Worm (Caenorhabditis elegans) whole organism, L4 larva: Measurements from ENCODE around the gene Y57E12B.10.
A peak's percentile ranks its signal among the peaks of the same experiment; 100 is the strongest.

Experiments used
- F49E8.2 ChIP-seq: sonication (generic microtip); optimal IDR thresholded peaks from 2 replicates; lab custom pipeline; 2016; ENCODE audit warnings: missing compliant biosample characterization, mild to moderate bottlenecking, missing genetic modification characterization, borderline replicate concordance
- Y5F2A.4 ChIP-seq: fragments of 200-800 bp; sonication (Bioruptor generic); optimal IDR thresholded peaks from 2 replicates; lab custom pipeline; 2018; ENCODE audit warnings: mild to moderate bottlenecking, missing genetic modification characterization, missing compliant biosample characterization
- ceh-82 ChIP-seq: sonication (generic microtip); optimal IDR thresholded peaks from 2 replicates; lab custom pipeline; 2017; ENCODE audit warnings: missing biosample characterization, missing genetic modification characterization
- hif-1 ChIP-seq, 2 experiments: sonication (generic microtip); optimal IDR thresholded peaks; 2 replicates each; lab custom pipeline; 2016 to 2017; ENCODE audit warnings: missing compliant biosample characterization in 2 of 2, missing genetic modification characterization in 2 of 2, missing genetic modification reagents in 2 of 2, missing genotype in 2 of 2, mild to moderate bottlenecking in 1 of 2
- lin-39 ChIP-seq: fragments of 150-350 bp; optimal IDR thresholded peaks from 2 replicates; lab custom pipeline; 2014; ENCODE audit warnings: missing biosample characterization, missing genetic modification reagents, missing genetic modification characterization
- mdl-1 ChIP-seq, 2 experiments: fragments of 150-350 bp in 1 of 2; sonication (generic microtip) in 1 of 2; optimal IDR thresholded peaks; 2 replicates each; lab custom pipeline; 2014 to 2017; ENCODE audit warnings: missing biosample characterization in 2 of 2, missing genetic modification characterization in 2 of 2
- nhr-102 ChIP-seq: sonication (generic microtip); optimal IDR thresholded peaks from 2 replicates; lab custom pipeline; 2016; ENCODE audit warnings: mild to moderate bottlenecking, missing genetic modification characterization, moderate library complexity, missing compliant biosample characterization
- nhr-237 ChIP-seq: sonication (generic microtip); optimal IDR thresholded peaks from 2 replicates; lab custom pipeline; 2017; ENCODE audit warnings: missing biosample characterization, missing genetic modification characterization
- nhr-28 ChIP-seq: fragments of 150-350 bp; optimal IDR thresholded peaks from 2 replicates; lab custom pipeline; 2014; ENCODE audit warnings: missing biosample characterization, missing genetic modification characterization
- nhr-77 ChIP-seq: fragments of 150-350 bp; optimal IDR thresholded peaks from 2 replicates; lab custom pipeline; 2014; ENCODE audit warnings: missing biosample characterization, missing genetic modification characterization
- pha-4 ChIP-seq, 2 experiments: fragments of 150-350 bp in 1 of 2; fragments of 200-800 bp in 1 of 2; sonication (Bioruptor generic) in 1 of 2; IDR thresholded peaks in 1 of 2; optimal IDR thresholded peaks in 1 of 2; 2 replicates each; pipeline versions ENCODE4 v1.3.6 to Lab custom; 2014 to 2022; ENCODE audit warnings: missing genetic modification characterization in 2 of 2, missing genetic modification reagents in 2 of 2, missing biosample characterization in 1 of 2, missing compliant biosample characterization in 1 of 2
- php-3 ChIP-seq: fragments of 200-800 bp; sonication (Bioruptor generic); IDR thresholded peaks from 2 replicates; pipeline ENCODE4 v1.3.6; 2022; ENCODE audit warnings: missing genetic modification reagents, missing genetic modification characterization, missing compliant biosample characterization
- skn-1 ChIP-seq: fragments of 150-350 bp; optimal IDR thresholded peaks from 2 replicates; lab custom pipeline; 2014; ENCODE audit warnings: missing biosample characterization, missing genetic modification characterization
- spr-1 ChIP-seq: sonication (generic microtip); optimal IDR thresholded peaks from 2 replicates; lab custom pipeline; 2016; ENCODE audit warnings: mild to moderate bottlenecking, missing genetic modification characterization, missing compliant biosample characterization

DNA sequence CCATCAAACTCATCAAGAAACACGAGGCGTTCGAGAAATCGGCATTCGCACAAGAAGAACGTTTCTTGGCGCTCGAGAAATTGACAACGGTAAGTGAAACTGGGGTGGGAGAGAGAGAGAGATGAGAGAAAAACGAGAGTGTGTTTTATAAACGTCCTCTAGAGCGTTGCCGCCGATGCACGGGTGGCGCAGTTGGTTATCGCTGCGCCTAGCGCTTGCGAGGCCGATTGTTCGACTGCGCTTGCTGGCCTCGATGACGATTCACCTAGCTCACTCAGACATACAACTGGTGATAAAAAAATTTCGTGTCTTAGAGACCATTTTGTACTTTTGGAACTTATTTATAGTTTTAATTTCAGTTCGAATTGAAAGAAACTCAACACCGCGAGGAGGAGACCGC is 47.0 kb downstream of the Y57E12B.10 start:
- peak; percentile 76 for TF ChIP-seq spr-1 (tag; lab: Kevin White, UChicago)
- peak; percentile 55 for TF ChIP-seq F49E8.2 (tag; lab: Kevin White, UChicago)
- TF ChIP-seq nhr-28 (tag; lab: Kevin White, UChicago): peak; percentile 20
- TF ChIP-seq skn-1 (tag; lab: Kevin White, UChicago): no peak
- TF ChIP-seq hif-1 (tag; optimal IDR thresholded peaks at IDR 0.05; lab: Kevin White, UChicago): peak in 1 of 2 experiments; percentile 53
- TF ChIP-seq php-3 (GFP tag; lab: Robert Waterston, UW): 0 out of 2 replicates have a peak, but pooled peaks have one; percentile 21
- TF ChIP-seq nhr-77 (tag; lab: Kevin White, UChicago): peak; percentile 65
- peak; percentile 79 for TF ChIP-seq pha-4 (GFP tag; IDR thresholded peaks at IDR 0.05; lab: Robert Waterston, UW)
- TF ChIP-seq pha-4 (tag; optimal IDR thresholded peaks at IDR 0.05; lab: Kevin White, UChicago): no peak
- no peak for TF ChIP-seq lin-39 (tag; lab: Kevin White, UChicago)
- peak; percentile 76 for TF ChIP-seq Y5F2A.4
- no peak for TF ChIP-seq ceh-82 (tag; lab: Kevin White, UChicago)
- no peak for TF ChIP-seq mdl-1 (tag; optimal IDR thresholded peaks at IDR 0.05; lab: Kevin White, UChicago)
- TF ChIP-seq nhr-237 (tag; lab: Kevin White, UChicago): no peak
- TF ChIP-seq nhr-102 (tag; lab: Kevin White, UChicago): peak; percentile 80
